Fruit fly (Drosophila melanogaster): ENCODE results near the gene Naa20B.

The Naa20B gene

dm6 chr2L:13222225-13222648 is 35.0 kb upstream of the Naa20B start, which contains the start of the genes Ski6 and CG16812 (continued):
- TF ChIP-seq CG11504 (tag; optimal IDR thresholded peaks at IDR 0.05) = no peak
- TF ChIP-seq az2 (GFP tag; optimal IDR thresholded peaks at IDR 0.05) = peak; percentile 71
- TF ChIP-seq D19B (GFP tag; optimal IDR thresholded peaks at IDR 0.05) = peak; percentile 10
- peak; percentile 64 for TF ChIP-seq ranshi (GFP tag; IDR thresholded peaks at IDR 0.05)
- peak; percentile 76 for TF ChIP-seq CG2120 (GFP tag; optimal IDR thresholded peaks at IDR 0.05)
- peak; percentile 42 to 56 for TF ChIP-seq Pdp1 (GFP tag; optimal IDR thresholded peaks at IDR 0.05)
- peak; percentile 29 for TF ChIP-seq Elba2 (GFP tag; optimal IDR thresholded peaks at IDR 0.05)
- peak; percentile 93 for TF ChIP-seq wek (GFP tag; optimal IDR thresholded peaks at IDR 0.05)
- TF ChIP-seq CG6791 (GFP tag; IDR thresholded peaks at IDR 0.05; ENCODE audit: partially characterized antibody) = peak; percentile 35; the same call in 1 of the 3 replicates
- TF ChIP-seq en (GFP tag; optimal IDR thresholded peaks at IDR 0.05) = peak; percentile 3
- TF ChIP-seq CG14441 (GFP tag; IDR thresholded peaks at IDR 0.05) = peak; percentile 54
- no peak for TF ChIP-seq bbx (GFP tag; IDR thresholded peaks at IDR 0.05; ENCODE audit: partially characterized antibody)
- TF ChIP-seq Mad (GFP tag; optimal IDR thresholded peaks at IDR 0.05) = peak; percentile 32
- no peak for TF ChIP-seq CG4328 (GFP tag; optimal IDR thresholded peaks at IDR 0.05)
- TF ChIP-seq HmgD (GFP tag; optimal IDR thresholded peaks at IDR 0.05) = no peak
- peak; percentile 83 for TF ChIP-seq CG15269 (tag; optimal IDR thresholded peaks at IDR 0.05)
- TF ChIP-seq fu2 (GFP tag; optimal IDR thresholded peaks at IDR 0.05) = no peak
- no peak for TF ChIP-seq sug (tag; optimal IDR thresholded peaks at IDR 0.05)
- TF ChIP-seq Ada2b (GFP tag; IDR thresholded peaks at IDR 0.05) = peak; percentile 47
- no peak for TF ChIP-seq CG9609 (GFP tag; optimal IDR thresholded peaks at IDR 0.05)
- peak; percentile 78 for TF ChIP-seq grau (tag; optimal IDR thresholded peaks at IDR 0.05)
- no peak; the same call in 1 of the 2 replicates for TF ChIP-seq CG14667 (GFP tag; IDR thresholded peaks at IDR 0.05)
- TF ChIP-seq tgo (GFP tag; IDR thresholded peaks at IDR 0.05) = peak; percentile 58; the same call in 2 of the 3 replicates
- peak; percentile 40; the same call in 1 of the 2 replicates for TF ChIP-seq CG4404 (GFP tag; IDR thresholded peaks at IDR 0.05)
- no peak; the same call in 1 of the 2 replicates for TF ChIP-seq ttk (GFP tag; IDR thresholded peaks at IDR 0.05)

- TF ChIP-seq Hr39 (optimal IDR thresholded peaks at IDR 0.05) (no peak), bigmax (GFP tag; optimal IDR thresholded peaks at IDR 0.05) (no peak), Awh (GFP tag; IDR thresholded peaks at IDR 0.05) (no peak), Hsf (GFP tag; optimal IDR thresholded peaks at IDR 0.05) (no peak), sr (GFP tag; IDR thresholded peaks at IDR 0.05) (no peak), CG3995 (GFP tag; optimal IDR thresholded peaks at IDR 0.05) (no peak), kni (GFP tag; optimal IDR thresholded peaks at IDR 0.05) (peak; percentile 49), Ada2b (GFP tag; IDR thresholded peaks at IDR 0.05) (no peak), ham (GFP tag; IDR thresholded peaks at IDR 0.05) (no peak), CG16815 (GFP tag; optimal IDR thresholded peaks at IDR 0.05) (no peak), CG9817 (tag; optimal IDR thresholded peaks at IDR 0.05) (no peak), D (optimal IDR thresholded peaks at IDR 0.05) (peak; percentile 99), D (GFP tag; optimal IDR thresholded peaks at IDR 0.05) (no peak), Dbx (GFP tag; IDR thresholded peaks at IDR 0.05) (no peak), Jarid2 (GFP tag; optimal IDR thresholded peaks at IDR 0.05) (no peak), Stat92E (GFP tag; optimal IDR thresholded peaks at IDR 0.05) (peak in 1 of 3 experiments; percentile 91), tll (GFP tag; optimal IDR thresholded peaks at IDR 0.05) (peak in 1 of 2 experiments; percentile 96), gt (GFP tag; IDR thresholded peaks at IDR 0.05) (0 out of 2 replicates have a peak, but pooled peaks have one; percentile 18), CG17328 (GFP tag; IDR thresholded peaks at IDR 0.05) (no peak), Med (GFP tag) (no peak), caup (GFP tag; optimal IDR thresholded peaks at IDR 0.05; ENCODE audit: severe bottlenecking) (no peak), vnd (GFP tag; IDR thresholded peaks at IDR 0.05; ENCODE audit: partially characterized antibody) (no peak), fd96Cb (tag; optimal IDR thresholded peaks at IDR 0.05) (no peak), Sry-β (GFP tag; optimal IDR thresholded peaks at IDR 0.05) (no peak), CG15479 (GFP tag; optimal IDR thresholded peaks at IDR 0.05) (peak; percentile 97), Xrp1 (GFP tag; IDR thresholded peaks at IDR 0.05) (no peak)
Measured at dm6 chr2L:13225225-13225840, 31.9 kb upstream of the Naa20B start, which contains the start of gene CG15480. CG15480 (minus strand) TSS chr2L:13225275.

Data from whole organism, embryonic.